Worm (Caenorhabditis elegans) whole organism, late embryonic: ENCODE data around the gene sre-12.

Experiments
- ama-1 ChIP-seq: fragments of 150-350 bp; optimal IDR thresholded peaks from 2 replicates; lab custom pipeline; 2014
- elt-2 ChIP-seq: sonication (generic microtip); optimal IDR thresholded peaks from 2 replicates; lab custom pipeline; 2016; ENCODE audit warnings: missing genetic modification reagents, missing genetic modification characterization, missing compliant biosample characterization
- ets-4 ChIP-seq: sonication (generic microtip); optimal IDR thresholded peaks from 2 replicates; lab custom pipeline; 2016; ENCODE audit warnings: missing genetic modification characterization, missing compliant biosample characterization
- fax-1 ChIP-seq: sonication (generic microtip); optimal IDR thresholded peaks from 2 replicates; lab custom pipeline; 2016; ENCODE audit warnings: missing genotype, missing genetic modification characterization, missing compliant biosample characterization
- madf-2 ChIP-seq: sonication (generic microtip); optimal IDR thresholded peaks from 2 replicates; lab custom pipeline; 2017; ENCODE audit warnings: missing genetic modification characterization, missing compliant biosample characterization
- pha-4 ChIP-seq: fragments of 150-350 bp; optimal IDR thresholded peaks from 2 replicates; lab custom pipeline; 2018; ENCODE audit warnings: missing biosample characterization, missing genetic modification reagents, missing genetic modification characterization
- syd-9 ChIP-seq: sonication (generic microtip); optimal IDR thresholded peaks from 2 replicates; lab custom pipeline; 2016; ENCODE audit warnings: mild to moderate bottlenecking, missing genetic modification characterization, moderate library complexity, missing compliant biosample characterization

- no peak for TF ChIP-seq ama-1 (lab: Kevin White, UChicago)
- TF ChIP-seq elt-2 (tag; lab: Kevin White, UChicago): no peak
- TF ChIP-seq ets-4 (tag; lab: Kevin White, UChicago): no peak
- no peak for TF ChIP-seq pha-4
- TF ChIP-seq fax-1: no peak
- no peak for TF ChIP-seq syd-9
- no peak for TF ChIP-seq madf-2
Observed at ce11 chrV:7009461-7009860, 30.5 kb upstream of the sre-12 start, which contains the start of gene C33G8.2.
